Comparison of ENCODE assay signal across 1 fruit fly cellular context in genomic region chr2L:20858371-20859340, dm6.
TF ChIP-seq lines count a peak whose summit lies in the region.

bero (plus strand) TSS chr2L:20858695.

TF ChIP-seq in whole organism, embryonic, 481 proteins besides CTCF, POLR2A, EP300 and RAD21 (continued from another document):
- TF ChIP-seq Bgb (GFP tag; IDR thresholded peaks at IDR 0.05; lab: Robert Waterston, UW; ENCODE audit: partially characterized antibody) (peak; percentile 30; the same call in 1 of the 2 replicates), sr (GFP tag; IDR thresholded peaks at IDR 0.05; lab: Robert Waterston, UW) (peak; percentile 38; the same call in 1 of the 3 replicates), CG2712 (tag; optimal IDR thresholded peaks at IDR 0.05; lab: Kevin White, UChicago) (peak; percentile 29), tx (GFP tag; optimal IDR thresholded peaks at IDR 0.05; lab: Kevin White, UChicago) (no peak), stc (GFP tag; IDR thresholded peaks at IDR 0.05; lab: Robert Waterston, UW) (peak; percentile 34; the same call in 1 of the 2 replicates), Side (GFP tag; optimal IDR thresholded peaks at IDR 0.05; lab: Kevin White, UChicago) (peak; percentile 22), sqz (GFP tag; optimal IDR thresholded peaks at IDR 0.05; lab: Kevin White, UChicago) (peak; percentile 73), CG34376 (GFP tag; optimal IDR thresholded peaks at IDR 0.05; lab: Kevin White, UChicago) (peak; percentile 21), otp (GFP tag; IDR thresholded peaks at IDR 0.05; lab: Robert Waterston, UW) (peak; percentile 24; the same call in 1 of the 3 replicates), Elba2 (GFP tag; optimal IDR thresholded peaks at IDR 0.05; lab: Kevin White, UChicago) (peak; percentile 72), kni (GFP tag; optimal IDR thresholded peaks at IDR 0.05; lab: Kevin White, UChicago) (peak; percentile 49), H2.0 (GFP tag; IDR thresholded peaks at IDR 0.05; lab: Robert Waterston, UW) (0 out of 2 replicates have a peak, but pooled peaks have one; percentile 7), Stat92E (GFP tag; optimal IDR thresholded peaks at IDR 0.05; lab: Kevin White, UChicago) (peak in 1 of 3 experiments; percentile 20), CG15601 (tag; optimal IDR thresholded peaks at IDR 0.05; lab: Kevin White, UChicago) (peak; percentile 16), Adf1 (GFP tag; IDR thresholded peaks at IDR 0.05; lab: Robert Waterston, UW) (0 out of 2 replicates have a peak, but pooled peaks have one; percentile 14), trem (tag; optimal IDR thresholded peaks at IDR 0.05; lab: Kevin White, UChicago) (no peak), chinmo (GFP tag; IDR thresholded peaks at IDR 0.05; lab: Robert Waterston, UW; ENCODE audit: partially characterized antibody) (peak; percentile 76; the same call in 2 of the 4 replicates), zen (tag; optimal IDR thresholded peaks at IDR 0.05; lab: Kevin White, UChicago) (peak; percentile 44), sob (GFP tag; IDR thresholded peaks at IDR 0.05; lab: Robert Waterston, UW) (peak; percentile 17; the same call in 1 of the 2 replicates), wor (GFP tag; IDR thresholded peaks at IDR 0.05; lab: Robert Waterston, UW) (no peak), CG12659 (GFP tag; optimal IDR thresholded peaks at IDR 0.05; lab: Kevin White, UChicago) (no peak), CG11456 (GFP tag; IDR thresholded peaks at IDR 0.05; lab: Robert Waterston, UW) (no peak), CG13894 (tag; optimal IDR thresholded peaks at IDR 0.05; lab: Kevin White, UChicago) (peak; percentile 33), CG12769 (tag; optimal IDR thresholded peaks at IDR 0.05; lab: Kevin White, UChicago) (peak; percentile 52), CG7963 (GFP tag; IDR thresholded peaks at IDR 0.05; lab: Robert Waterston, UW; ENCODE audit: partially characterized antibody) (0 out of 3 replicates have a peak, but pooled peaks have one; percentile 46), ci (GFP tag; IDR thresholded peaks at IDR 0.05; lab: Robert Waterston, UW) (peak; percentile 60; the same call in 2 of the 3 replicates), eve (GFP tag; optimal IDR thresholded peaks at IDR 0.05; lab: Kevin White, UChicago) (peak in 1 of 2 experiments; percentile 76), Doc2 (GFP tag; IDR thresholded peaks at IDR 0.05; lab: Robert Waterston, UW) (no peak), pan (optimal IDR thresholded peaks at IDR 0.05; lab: Kevin White, UChicago) (no peak), pan (GFP tag; optimal IDR thresholded peaks at IDR 0.05 in 1 of 2, IDR thresholded peaks at IDR 0.05 in 1 of 2) (peak in 1 of 2 experiments; percentile 19), CG6175 (GFP tag; IDR thresholded peaks at IDR 0.05; lab: Robert Waterston, UW) (peak; percentile 64; the same call in 2 of the 3 replicates), Eip74EF (GFP tag; optimal IDR thresholded peaks at IDR 0.05; lab: Kevin White, UChicago) (peak in 1 of 2 experiments; percentile 31), slbo (GFP tag; IDR thresholded peaks at IDR 0.05; lab: Robert Waterston, UW) (peak; percentile 36; the same call in 1 of the 2 replicates), CG15269 (tag; optimal IDR thresholded peaks at IDR 0.05; lab: Kevin White, UChicago) (peak; percentile 3), tna (GFP tag; IDR thresholded peaks at IDR 0.05; lab: Robert Waterston, UW; ENCODE audit: partially characterized antibody) (peak; percentile 41; the same call in 1 of the 2 replicates), nerfin-2 (GFP tag; IDR thresholded peaks at IDR 0.05; lab: Robert Waterston, UW; ENCODE audit: partially characterized antibody) (no peak)
